Worm (Caenorhabditis elegans) whole organism, mixed stage, embryonic: ENCODE data around the gene apd-3.

Source experiments
- M03D4.4 ChIP-seq: sonication (generic microtip); optimal IDR thresholded peaks from 2 replicates; lab custom pipeline; 2017; ENCODE audit warnings: mild to moderate bottlenecking, missing genetic modification characterization, missing compliant biosample characterization
- blmp-1 ChIP-seq: fragments of 150-350 bp; optimal IDR thresholded peaks from 2 replicates; lab custom pipeline; 2014; ENCODE audit warnings: missing biosample characterization, missing genetic modification characterization
- ceh-43 ChIP-seq: fragments of 200-800 bp; sonication (Bioruptor generic); optimal IDR thresholded peaks from 2 replicates; lab custom pipeline; 2018; ENCODE audit warnings: mild to moderate bottlenecking, missing genetic modification characterization, moderate library complexity, missing compliant biosample characterization
- ceh-83 ChIP-seq: fragments of 200-800 bp; sonication (Bioruptor generic); optimal IDR thresholded peaks from 2 replicates; lab custom pipeline; 2018; ENCODE audit warnings: mild to moderate bottlenecking, missing genetic modification characterization, missing compliant biosample characterization
- ces-1 ChIP-seq: fragments of 150-350 bp; optimal IDR thresholded peaks from 2 replicates; lab custom pipeline; 2014; ENCODE audit warnings: missing biosample characterization, missing genetic modification reagents, missing genetic modification characterization
- cnd-1 ChIP-seq: fragments of 200-800 bp; sonication (Bioruptor generic); optimal IDR thresholded peaks from 2 replicates; lab custom pipeline; 2018; ENCODE audit warnings: mild to moderate bottlenecking, missing genetic modification characterization, missing compliant biosample characterization
- drap-1 ChIP-seq: fragments of 200-800 bp; sonication (Bioruptor generic); optimal IDR thresholded peaks from 3 replicates; lab custom pipeline; 2018; ENCODE audit warnings: mild to moderate bottlenecking, missing genetic modification characterization, missing compliant biosample characterization
- elt-3 ChIP-seq: fragments of 150-350 bp; optimal IDR thresholded peaks from 2 replicates; lab custom pipeline; 2014; ENCODE audit warnings: missing biosample characterization, missing genetic modification characterization
- ham-2 ChIP-seq: fragments of 200-800 bp; sonication (Bioruptor generic); optimal IDR thresholded peaks from 2 replicates; lab custom pipeline; 2018; ENCODE audit warnings: mild to moderate bottlenecking, missing genetic modification characterization, missing compliant biosample characterization
- hlh-1 ChIP-seq: fragments of 150-350 bp; optimal IDR thresholded peaks from 2 replicates; lab custom pipeline; 2014; ENCODE audit warnings: missing biosample characterization, missing genetic modification reagents, missing genetic modification characterization
- lin-13 ChIP-seq: fragments of 150-350 bp; optimal IDR thresholded peaks from 2 replicates; lab custom pipeline; 2014; ENCODE audit warnings: missing biosample characterization, missing genetic modification characterization
- lin-32 ChIP-seq: fragments of 200-800 bp; sonication (Bioruptor generic); optimal IDR thresholded peaks from 2 replicates; lab custom pipeline; 2018; ENCODE audit warnings: mild to moderate bottlenecking, missing genetic modification characterization, missing compliant biosample characterization
- lsy-2 ChIP-seq: fragments of 150-350 bp; optimal IDR thresholded peaks from 2 replicates; lab custom pipeline; 2014; ENCODE audit warnings: missing biosample characterization, missing genetic modification characterization
- mab-5 ChIP-seq: fragments of 150-350 bp; optimal IDR thresholded peaks from 2 replicates; lab custom pipeline; 2014; ENCODE audit warnings: missing biosample characterization, missing genetic modification characterization
- mep-1 ChIP-seq: fragments of 150-350 bp; optimal IDR thresholded peaks from 2 replicates; lab custom pipeline; 2017; ENCODE audit warnings: missing biosample characterization, missing genetic modification reagents, missing genetic modification characterization, inconsistent platforms
- nhr-12 ChIP-seq: fragments of 150-350 bp; optimal IDR thresholded peaks from 2 replicates; lab custom pipeline; 2014; ENCODE audit warnings: missing biosample characterization, missing genetic modification characterization
- nhr-2 ChIP-seq: fragments of 150-350 bp; optimal IDR thresholded peaks from 2 replicates; lab custom pipeline; 2014; ENCODE audit warnings: missing biosample characterization, missing genetic modification characterization
- nhr-237 ChIP-seq: fragments of 150-350 bp; optimal IDR thresholded peaks from 2 replicates; lab custom pipeline; 2014; ENCODE audit warnings: missing biosample characterization, missing genetic modification characterization
- nhr-28 ChIP-seq: fragments of 150-350 bp; optimal IDR thresholded peaks from 2 replicates; lab custom pipeline; 2014; ENCODE audit warnings: missing biosample characterization, missing genetic modification characterization
- sem-2 ChIP-seq: fragments of 200-800 bp; sonication (Bioruptor generic); optimal IDR thresholded peaks from 2 replicates; lab custom pipeline; 2018; ENCODE audit warnings: mild to moderate bottlenecking, missing genetic modification characterization, missing compliant biosample characterization
- snpc-4 ChIP-seq: fragments of 150-350 bp; optimal IDR thresholded peaks from 2 replicates; lab custom pipeline; 2014; ENCODE audit warnings: missing biosample characterization, missing genetic modification characterization
- unc-120 ChIP-seq: sonication (generic microtip); optimal IDR thresholded peaks from 2 replicates; lab custom pipeline; 2017; ENCODE audit warnings: missing genetic modification characterization, missing compliant biosample characterization; ENCODE audit not compliant: poor library complexity, severe bottlenecking
- unc-39 ChIP-seq: fragments of 150-350 bp; optimal IDR thresholded peaks from 2 replicates; lab custom pipeline; 2014; ENCODE audit warnings: missing biosample characterization, missing genetic modification characterization
- unc-62 ChIP-seq: fragments of 150-350 bp; optimal IDR thresholded peaks from 2 replicates; lab custom pipeline; 2014; ENCODE audit warnings: missing biosample characterization, missing genetic modification reagents, missing genetic modification characterization
- zip-8 ChIP-seq: fragments of 150-350 bp; optimal IDR thresholded peaks from 2 replicates; lab custom pipeline; 2014; ENCODE audit warnings: missing biosample characterization, missing genetic modification characterization
- ztf-11 ChIP-seq: fragments of 150-350 bp; optimal IDR thresholded peaks from 2 replicates; lab custom pipeline; 2014; ENCODE audit warnings: missing biosample characterization, missing genetic modification characterization

The apd-3 gene

DNA sequence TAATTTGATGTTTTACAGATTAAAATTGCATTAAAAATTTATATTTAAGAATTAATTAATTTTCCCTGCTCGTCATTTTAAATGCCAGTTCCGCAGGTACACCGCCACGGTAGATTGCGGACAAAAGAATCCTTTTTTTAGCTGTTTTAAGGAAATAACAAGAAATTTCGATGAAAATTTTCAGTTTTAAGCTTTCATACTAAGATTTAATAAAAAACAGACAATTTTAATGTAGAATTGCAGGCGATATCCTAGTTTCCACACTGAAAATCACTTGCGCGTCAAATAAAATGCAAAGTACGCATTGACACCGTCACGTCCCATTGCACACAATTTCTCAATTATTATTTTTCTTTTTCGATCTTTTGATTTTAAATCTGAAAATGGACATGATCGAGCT is 7.2 kb upstream of the apd-3 start, which contains the start of gene dnc-3:
TSS of gene dnc-3 (plus strand) at position 272 of the 400 bp plus-strand sequence.
- TF ChIP-seq ceh-43 = peak; percentile 17
- peak; percentile 75 for TF ChIP-seq ces-1 (GFP tag; lab: Kevin White, UChicago)
- peak; percentile 14 for TF ChIP-seq mep-1
- peak; percentile 29 for TF ChIP-seq lsy-2 (tag; lab: Kevin White, UChicago)
- TF ChIP-seq nhr-237 (tag; lab: Kevin White, UChicago) = peak; percentile 5
- no peak for TF ChIP-seq lin-32 (GFP tag; lab: Kevin White, UChicago)
- TF ChIP-seq, all 35 proteins: peak for 5

DNA sequence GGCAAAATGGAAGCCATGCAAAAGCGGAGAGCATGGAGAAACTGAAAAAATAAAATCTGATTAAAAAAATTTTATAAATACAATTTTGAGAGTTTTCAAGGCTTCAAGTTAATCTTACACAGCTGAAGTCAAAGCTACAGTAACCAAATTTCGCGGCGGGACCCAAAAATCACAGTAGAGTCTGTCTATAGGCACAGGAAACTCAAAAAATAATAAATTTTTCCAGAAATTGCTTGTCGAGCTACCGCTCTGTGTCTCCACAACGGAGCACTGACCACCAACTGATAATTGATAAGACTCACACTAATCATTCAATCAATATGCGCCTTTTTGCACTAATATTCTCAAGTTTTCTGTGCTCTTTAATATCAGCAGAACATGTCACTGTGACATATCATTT is 4.1 kb upstream of the apd-3 start, which contains the start of gene W10G11.19:
TSS of gene W10G11.19 (plus strand) at position 301 of the 400 bp plus-strand sequence.
- no peak for TF ChIP-seq ham-2 (GFP tag; lab: Kevin White, UChicago)

DNA sequence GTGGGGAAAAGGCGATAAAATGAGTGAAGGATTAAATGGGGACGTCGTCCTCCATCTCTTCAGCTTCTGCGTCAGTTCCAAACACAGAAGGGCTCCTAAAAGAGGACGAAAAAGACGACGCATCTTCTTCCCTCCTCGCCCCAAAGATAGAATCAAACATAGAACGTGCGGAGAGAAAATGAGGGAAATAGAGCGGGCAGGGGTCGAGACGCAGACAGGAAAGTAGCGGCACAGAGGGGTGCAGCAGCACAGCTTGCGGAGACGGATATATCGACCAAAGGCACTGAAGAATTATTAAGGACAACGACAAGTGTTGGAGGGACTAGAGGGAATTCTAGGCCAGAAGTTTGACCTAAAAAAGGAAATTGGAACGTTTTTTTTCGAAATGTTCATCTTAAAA is 1.1 kb upstream of the apd-3 start:
- no peak for TF ChIP-seq lin-32 (GFP tag; lab: Kevin White, UChicago)
- no peak for TF ChIP-seq blmp-1 (tag; lab: Kevin White, UChicago)
- peak; percentile 10 for TF ChIP-seq ceh-83 (GFP tag; lab: Kevin White, UChicago)
- TF ChIP-seq cnd-1 (tag; lab: Kevin White, UChicago) = peak; percentile 42
- TF ChIP-seq ham-2 (GFP tag; lab: Kevin White, UChicago) = peak; percentile 45
- peak; percentile 34 for TF ChIP-seq mep-1
- TF ChIP-seq drap-1 = peak; percentile 1
- TF ChIP-seq hlh-1 (tag; lab: Kevin White, UChicago) = peak; percentile 5
- peak; percentile 68 for TF ChIP-seq unc-120 (tag; lab: Kevin White, UChicago)
- peak; percentile 66 for TF ChIP-seq ces-1 (GFP tag; lab: Kevin White, UChicago)

DNA sequence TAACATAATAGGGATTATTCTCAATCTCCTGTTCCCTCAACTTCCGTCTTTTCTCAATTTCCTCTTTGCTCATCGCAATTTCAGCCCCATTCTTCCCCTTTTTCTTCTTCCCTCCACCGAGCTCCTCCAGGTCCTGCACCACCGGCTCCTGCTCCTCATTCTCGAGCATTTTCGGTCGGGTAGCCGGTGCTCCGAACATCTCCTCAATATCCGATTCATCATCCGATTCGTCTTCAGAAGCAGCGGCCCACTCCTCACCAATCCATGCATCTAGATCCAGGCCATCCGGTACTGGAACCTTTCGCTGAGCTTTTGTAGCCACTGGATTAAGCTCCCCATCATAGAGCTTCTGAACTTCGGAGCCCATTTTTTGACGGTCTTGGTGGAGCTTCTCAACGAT is 6.1 kb downstream of the apd-3 start:
- no peak for TF ChIP-seq nhr-237 (tag; lab: Kevin White, UChicago)
- TF ChIP-seq zip-8 (tag; lab: Kevin White, UChicago) = no peak
- TF ChIP-seq lin-32 (GFP tag; lab: Kevin White, UChicago) = no peak

DNA sequence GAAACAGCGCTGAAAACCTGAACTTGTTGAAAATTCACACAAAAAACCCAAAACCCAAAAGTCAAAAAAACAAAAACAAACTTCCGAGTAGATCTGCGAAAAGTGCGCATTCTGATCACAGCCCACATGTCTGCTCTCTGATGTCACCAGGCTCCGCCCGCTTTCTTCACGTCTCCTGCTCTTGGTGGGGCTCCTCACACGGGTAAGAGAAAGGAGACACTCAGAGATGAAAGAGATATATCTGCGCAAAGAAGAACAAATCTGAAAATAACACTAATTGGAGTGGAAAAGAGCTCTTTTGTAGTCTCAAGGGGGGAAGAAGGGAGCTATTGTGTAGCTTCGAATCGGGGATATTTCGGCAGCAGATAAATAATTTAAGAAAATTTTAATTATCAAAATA is 18.0 kb downstream of the apd-3 start, which contains the start of gene ncs-6:
TSS of gene ncs-6 (minus strand) at position 261 of the 400 bp plus-strand sequence.
- no peak for TF ChIP-seq lin-13 (tag; lab: Kevin White, UChicago)
- no peak for TF ChIP-seq nhr-12 (tag; lab: Kevin White, UChicago)
- TF ChIP-seq ham-2 (GFP tag; lab: Kevin White, UChicago) = no peak
- no peak for TF ChIP-seq drap-1

DNA sequence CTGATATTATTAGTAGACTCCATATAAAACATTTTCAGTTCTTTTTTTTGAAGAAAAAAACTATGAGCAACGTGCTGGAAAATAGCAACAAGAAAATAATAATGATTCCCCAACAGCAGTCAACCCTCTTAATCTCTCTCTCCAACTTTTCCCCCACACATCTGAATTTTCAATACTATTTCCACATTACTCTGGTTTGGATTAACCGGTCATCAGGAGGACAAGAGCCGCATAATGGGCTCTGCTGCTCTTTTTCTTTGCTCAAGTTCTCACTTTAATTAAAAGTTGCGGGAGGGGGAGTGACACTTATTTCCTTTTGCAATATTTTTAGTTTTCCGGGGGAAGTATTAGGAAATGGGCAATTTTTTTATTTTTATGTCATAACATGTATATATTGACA is 18.8 kb downstream of the apd-3 start:
- TF ChIP-seq nhr-12 (tag; lab: Kevin White, UChicago) (no peak), mab-5 (no peak), nhr-2 (tag; lab: Kevin White, UChicago) (no peak), ztf-11 (no peak), snpc-4 (no peak)

DNA sequence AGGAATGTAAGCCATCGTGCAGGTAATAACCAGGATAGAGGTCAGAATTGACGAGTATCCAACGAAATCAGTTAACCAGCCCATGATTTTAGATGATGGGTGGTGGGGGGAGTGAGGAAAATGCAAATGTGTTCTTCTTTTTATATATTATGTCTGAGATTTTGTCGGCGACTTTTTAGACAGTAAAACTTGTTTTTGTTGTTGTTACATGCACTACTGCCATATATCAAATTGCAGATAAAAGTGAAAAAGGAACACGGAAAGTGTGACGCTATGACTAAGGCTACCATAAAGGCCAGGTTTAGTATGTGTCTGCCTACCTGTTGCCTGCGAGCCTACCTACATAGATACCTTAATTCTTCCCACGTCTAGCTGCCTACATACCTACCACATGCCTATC is 22.1 kb downstream of the apd-3 start, which contains the start of gene col-72:
TSS of gene col-72 (minus strand) at position 101 of the 400 bp plus-strand sequence.
- no peak for TF ChIP-seq cnd-1 (tag; lab: Kevin White, UChicago)
- no peak for TF ChIP-seq nhr-28 (tag; lab: Kevin White, UChicago)
- no peak for TF ChIP-seq elt-3
- no peak for TF ChIP-seq drap-1
- TF ChIP-seq M03D4.4 (tag; lab: Kevin White, UChicago) = no peak
- no peak for TF ChIP-seq sem-2 (GFP tag; lab: Kevin White, UChicago)
- no peak for TF ChIP-seq unc-39
- TF ChIP-seq mab-5 = no peak
- TF ChIP-seq nhr-237 (tag; lab: Kevin White, UChicago) = no peak
- TF ChIP-seq unc-62 (GFP tag; lab: Kevin White, UChicago) = no peak

DNA sequence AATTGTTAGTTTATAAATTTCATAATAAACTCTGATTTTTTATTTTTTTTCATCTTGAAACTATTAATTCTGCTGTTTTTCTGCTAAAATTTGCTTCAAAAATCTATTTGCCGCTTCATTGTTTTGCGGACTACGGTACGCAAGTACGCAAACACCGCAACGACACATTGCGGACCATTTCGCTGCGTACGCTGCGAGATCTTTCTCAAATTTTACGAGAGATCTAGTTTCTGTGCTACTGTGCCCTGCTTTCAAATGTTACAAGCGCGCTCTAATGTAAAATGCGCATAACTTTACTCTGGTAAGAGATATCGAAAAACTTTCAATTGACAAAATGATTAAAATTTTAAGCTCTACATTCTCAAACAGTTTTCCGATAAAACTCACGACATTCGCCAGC is 22.7 kb downstream of the apd-3 start:
- TF ChIP-seq ces-1 (GFP tag; lab: Kevin White, UChicago) = peak; percentile 21
- peak; percentile 64 for TF ChIP-seq nhr-237 (tag; lab: Kevin White, UChicago)
- peak; percentile 70 for TF ChIP-seq mep-1
- TF ChIP-seq lsy-2 (tag; lab: Kevin White, UChicago) = peak; percentile 93
- TF ChIP-seq ham-2 (GFP tag; lab: Kevin White, UChicago) = peak; percentile 20
